Worm (Caenorhabditis elegans) whole organism, L4 larva: ENCODE results near the gene D2023.1.

Source experiments
- Y48G9A.11 ChIP-seq: fragments of 200-800 bp; sonication (Bioruptor generic); IDR thresholded peaks from 2 replicates; pipeline ENCODE4 v1.3.6; 2022; ENCODE audit warnings: missing genetic modification reagents, missing genetic modification characterization, missing compliant biosample characterization
- daf-8 ChIP-seq: fragments of 200-800 bp; sonication (Bioruptor generic); IDR thresholded peaks from 2 replicates; pipeline ENCODE4 v1.3.6; 2022; ENCODE audit warnings: missing genetic modification characterization, missing compliant biosample characterization
- fkh-10 ChIP-seq: fragments of 150-350 bp; optimal IDR thresholded peaks from 2 replicates; lab custom pipeline; 2014; ENCODE audit warnings: missing biosample characterization, missing genetic modification reagents, missing genetic modification characterization
- lin-13 ChIP-seq: fragments of 150-350 bp; optimal IDR thresholded peaks from 2 replicates; lab custom pipeline; 2014; ENCODE audit warnings: missing biosample characterization, missing genetic modification reagents, missing genetic modification characterization
- lin-38 ChIP-seq: fragments of 200-800 bp; sonication (Bioruptor generic); IDR thresholded peaks from 2 replicates; pipeline ENCODE4 v1.3.6; 2022; ENCODE audit warnings: missing genetic modification reagents, missing genetic modification characterization, missing compliant biosample characterization
- lin-39 ChIP-seq: fragments of 150-350 bp; optimal IDR thresholded peaks from 2 replicates; lab custom pipeline; 2014; ENCODE audit warnings: missing biosample characterization, missing genetic modification reagents, missing genetic modification characterization
- lsy-2 ChIP-seq, 2 experiments: fragments of 150-350 bp in 1 of 2; sonication (generic microtip) in 1 of 2; optimal IDR thresholded peaks; 2 replicates each; lab custom pipeline; 2014 to 2017; ENCODE audit warnings: missing biosample characterization in 2 of 2, missing genetic modification characterization in 2 of 2
- nhr-237 ChIP-seq: sonication (generic microtip); optimal IDR thresholded peaks from 2 replicates; lab custom pipeline; 2017; ENCODE audit warnings: missing biosample characterization, missing genetic modification characterization
- pha-4 ChIP-seq, 2 experiments: fragments of 150-350 bp in 1 of 2; fragments of 200-800 bp in 1 of 2; sonication (Bioruptor generic) in 1 of 2; IDR thresholded peaks in 1 of 2; optimal IDR thresholded peaks in 1 of 2; 2 replicates each; pipeline versions ENCODE4 v1.3.6 to Lab custom; 2014 to 2022; ENCODE audit warnings: missing genetic modification characterization in 2 of 2, missing genetic modification reagents in 2 of 2, missing biosample characterization in 1 of 2, missing compliant biosample characterization in 1 of 2
- unc-39 ChIP-seq: sonication (generic microtip); optimal IDR thresholded peaks from 2 replicates; lab custom pipeline; 2017; ENCODE audit warnings: missing biosample characterization, missing genetic modification characterization

ce11 chrV:11801076-11801849, 11.9 kb downstream of the D2023.1 start:
- TF ChIP-seq unc-39 (tag; lab: Kevin White, UChicago), result no peak
- TF ChIP-seq lsy-2 (tag; optimal IDR thresholded peaks at IDR 0.05; lab: Kevin White, UChicago), result peak; percentile 18 to 56
- TF ChIP-seq lin-38 (GFP tag; lab: Robert Waterston, UW), result no peak
- no peak for TF ChIP-seq daf-8 (GFP tag; lab: Robert Waterston, UW)
- no peak for TF ChIP-seq fkh-10
- no peak for TF ChIP-seq pha-4 (GFP tag; IDR thresholded peaks at IDR 0.05; lab: Robert Waterston, UW)
- no peak for TF ChIP-seq pha-4 (tag; optimal IDR thresholded peaks at IDR 0.05; lab: Kevin White, UChicago)
- no peak for TF ChIP-seq nhr-237
- no peak for TF ChIP-seq lin-13 (GFP tag; lab: Kevin White, UChicago)
- TF ChIP-seq Y48G9A.11, result no peak
- no peak for TF ChIP-seq lin-39
